Fruit fly (Drosophila melanogaster) whole organism, prepupa: ENCODE measurements around the gene CG16978.

ENCODE experiments used
- Blimp-1 ChIP-seq: fragments of 200-800 bp; sonication (Bioruptor generic); optimal IDR thresholded peaks from 3 replicates; lab custom pipeline; 2017; ENCODE audit warnings: missing biosample characterization, missing genetic modification characterization, mild to moderate bottlenecking, moderate library complexity, missing genetic modification reagents
- CG10669 ChIP-seq: fragments of 200-800 bp; sonication (Bioruptor generic); optimal IDR thresholded peaks from 3 replicates; lab custom pipeline; 2018; ENCODE audit warnings: missing biosample characterization, mild to moderate bottlenecking, missing genetic modification characterization, moderate library complexity
- CG11294 ChIP-seq: fragments of 200-800 bp; sonication (Bioruptor generic); IDR thresholded peaks from 2 replicates; pipeline ENCODE4 v1.3.6; 2022; ENCODE audit warnings: missing biosample characterization, missing genetic modification characterization
- CG11762 ChIP-seq: fragments of 200-800 bp; sonication (Bioruptor generic); optimal IDR thresholded peaks from 3 replicates; lab custom pipeline; 2016; ENCODE audit warnings: missing biosample characterization, missing genetic modification characterization; ENCODE audit not compliant: insufficient read depth
- CG11902 ChIP-seq: fragments of 200-800 bp; sonication (Bioruptor generic); optimal IDR thresholded peaks from 3 replicates; lab custom pipeline; 2016; ENCODE audit warnings: missing biosample characterization, missing genetic modification characterization
- CG1621 ChIP-seq: fragments of 200-800 bp; sonication (Bioruptor generic); optimal IDR thresholded peaks from 3 replicates; lab custom pipeline; 2018; ENCODE audit warnings: missing biosample characterization, mild to moderate bottlenecking, missing genetic modification characterization
- CG16779 ChIP-seq: fragments of 200-800 bp; sonication (Bioruptor generic); optimal IDR thresholded peaks from 3 replicates; lab custom pipeline; 2017; ENCODE audit warnings: missing biosample characterization, mild to moderate bottlenecking, missing genetic modification characterization
- CG3032 ChIP-seq: fragments of 200-800 bp; optimal IDR thresholded peaks from 2 replicates; lab custom pipeline; 2019; ENCODE audit warnings: missing biosample characterization, mild to moderate bottlenecking, missing genetic modification characterization, moderate library complexity
- CG32006 ChIP-seq: fragments of 200-800 bp; sonication (Bioruptor generic); optimal IDR thresholded peaks from 3 replicates; lab custom pipeline; 2017; ENCODE audit warnings: missing biosample characterization, mild to moderate bottlenecking, missing genetic modification characterization
- CG34406 ChIP-seq: fragments of 200-800 bp; sonication (Bioruptor generic); optimal IDR thresholded peaks from 3 replicates; lab custom pipeline; 2016; ENCODE audit warnings: missing biosample characterization, missing genetic modification characterization
- CG4318 ChIP-seq: fragments of 200-800 bp; sonication (Bioruptor generic); optimal IDR thresholded peaks from 3 replicates; lab custom pipeline; 2017; ENCODE audit warnings: missing biosample characterization, mild to moderate bottlenecking, missing genetic modification characterization
- CG6163 ChIP-seq: fragments of 200-800 bp; sonication (Bioruptor generic); IDR thresholded peaks from 3 replicates; pipeline ENCODE4 v1.3.6; 2022; ENCODE audit warnings: missing biosample characterization, missing genetic modification characterization
- CG6276 ChIP-seq: fragments of 200-800 bp; sonication (Bioruptor generic); optimal IDR thresholded peaks from 2 replicates; lab custom pipeline; 2017; ENCODE audit warnings: missing biosample characterization, mild to moderate bottlenecking, missing genetic modification characterization
- CG6792 ChIP-seq: fragments of 200-800 bp; sonication (Bioruptor generic); optimal IDR thresholded peaks from 3 replicates; lab custom pipeline; 2016; ENCODE audit warnings: missing biosample characterization, missing genetic modification characterization
- CG6808 ChIP-seq: fragments of 200-800 bp; sonication (Bioruptor generic); optimal IDR thresholded peaks from 3 replicates; lab custom pipeline; 2017; ENCODE audit warnings: missing biosample characterization, missing genetic modification characterization, mild to moderate bottlenecking, moderate library complexity, missing genetic modification reagents
- CG6854 ChIP-seq: fragments of 200-800 bp; sonication (Bioruptor generic); optimal IDR thresholded peaks from 2 replicates; lab custom pipeline; 2017; ENCODE audit warnings: missing biosample characterization, mild to moderate bottlenecking, missing genetic modification characterization
- CG7368 ChIP-seq: fragments of 200-800 bp; sonication (Bioruptor generic); optimal IDR thresholded peaks from 3 replicates; lab custom pipeline; 2016; ENCODE audit warnings: missing biosample characterization, missing genetic modification characterization
- CG9139 ChIP-seq: fragments of 200-800 bp; sonication (Bioruptor generic); optimal IDR thresholded peaks from 3 replicates; lab custom pipeline; 2017; ENCODE audit warnings: missing biosample characterization, mild to moderate bottlenecking, missing genetic modification characterization
- Eip75B ChIP-seq: fragments of 200-800 bp; sonication (Bioruptor generic); optimal IDR thresholded peaks from 3 replicates; lab custom pipeline; 2016; ENCODE audit warnings: missing biosample characterization, missing genetic modification characterization
- Eip93F ChIP-seq: fragments of 200-800 bp; sonication (Bioruptor generic); optimal IDR thresholded peaks from 2 replicates; lab custom pipeline; 2016; ENCODE audit warnings: missing biosample characterization, mild to moderate bottlenecking, missing genetic modification characterization
- Gug ChIP-seq: fragments of 200-800 bp; sonication (Bioruptor generic); IDR thresholded peaks from 2 replicates; pipeline ENCODE4 v1.3.6; 2022; ENCODE audit warnings: missing biosample characterization, missing genetic modification characterization
- Hr38 ChIP-seq: sonication (Bioruptor generic); optimal IDR thresholded peaks from 2 replicates; lab custom pipeline; 2016; ENCODE audit warnings: missing biosample characterization, missing genetic modification characterization
- Hr39 ChIP-seq: fragments of 200-800 bp; sonication (Bioruptor generic); optimal IDR thresholded peaks from 2 replicates; lab custom pipeline; 2016; ENCODE audit warnings: missing biosample characterization, missing genetic modification characterization
- Lpt ChIP-seq: fragments of 200-800 bp; sonication (Bioruptor generic); optimal IDR thresholded peaks from 3 replicates; lab custom pipeline; 2016; ENCODE audit warnings: missing biosample characterization, missing genetic modification characterization
- OdsH ChIP-seq: fragments of 200-800 bp; sonication (Bioruptor generic); optimal IDR thresholded peaks from 3 replicates; lab custom pipeline; 2016; ENCODE audit warnings: missing biosample characterization, missing genetic modification characterization
- Smox ChIP-seq: fragments of 200-800 bp; sonication (Bioruptor generic); optimal IDR thresholded peaks from 3 replicates; lab custom pipeline; 2016; ENCODE audit warnings: missing biosample characterization, missing genetic modification characterization
- Sox102F ChIP-seq: fragments of 200-800 bp; sonication (Bioruptor generic); optimal IDR thresholded peaks from 2 replicates; lab custom pipeline; 2016; ENCODE audit warnings: missing biosample characterization, mild to moderate bottlenecking, missing genetic modification characterization
- Sox15 ChIP-seq: fragments of 200-800 bp; sonication (Bioruptor generic); optimal IDR thresholded peaks from 3 replicates; lab custom pipeline; 2016; ENCODE audit warnings: missing biosample characterization, missing genetic modification characterization
- achi ChIP-seq: fragments of 200-800 bp; sonication (Bioruptor generic); optimal IDR thresholded peaks from 3 replicates; lab custom pipeline; 2016; ENCODE audit warnings: missing biosample characterization, missing genetic modification characterization
- cyc ChIP-seq: fragments of 200-800 bp; sonication (Bioruptor generic); optimal IDR thresholded peaks from 3 replicates; lab custom pipeline; 2016; ENCODE audit warnings: missing biosample characterization, missing genetic modification characterization
- dac ChIP-seq: fragments of 200-800 bp; sonication (Bioruptor generic); optimal IDR thresholded peaks from 2 replicates; lab custom pipeline; 2017; ENCODE audit warnings: missing biosample characterization, mild to moderate bottlenecking, missing genetic modification characterization
- eg ChIP-seq: fragments of 200-800 bp; sonication (Bioruptor generic); IDR thresholded peaks from 3 replicates; pipeline ENCODE4 v1.3.6; 2022; ENCODE audit warnings: missing biosample characterization, missing genetic modification characterization
- fd59A ChIP-seq: fragments of 200-800 bp; sonication (Bioruptor generic); optimal IDR thresholded peaks from 2 replicates; lab custom pipeline; 2017; ENCODE audit warnings: missing biosample characterization, mild to moderate bottlenecking, missing genetic modification characterization, missing genetic modification reagents
- fd85E ChIP-seq: fragments of 200-800 bp; sonication (Bioruptor generic); optimal IDR thresholded peaks from 3 replicates; lab custom pipeline; 2016; ENCODE audit warnings: missing biosample characterization, missing genetic modification characterization
- fkh ChIP-seq: fragments of 200-800 bp; sonication (Bioruptor generic); optimal IDR thresholded peaks from 3 replicates; lab custom pipeline; 2017; ENCODE audit warnings: missing biosample characterization, mild to moderate bottlenecking, missing genetic modification characterization, moderate library complexity
- lz ChIP-seq: fragments of 200-800 bp; sonication (Bioruptor generic); optimal IDR thresholded peaks from 3 replicates; lab custom pipeline; 2016; ENCODE audit warnings: missing biosample characterization, missing genetic modification characterization
- pdm3 ChIP-seq: fragments of 200-800 bp; sonication (Bioruptor generic); optimal IDR thresholded peaks from 3 replicates; lab custom pipeline; 2016; ENCODE audit warnings: missing biosample characterization, missing genetic modification characterization
- salr ChIP-seq, 2 experiments: fragments of 200-800 bp; sonication (Bioruptor generic); optimal IDR thresholded peaks; 3 replicates each; lab custom pipeline; 2016 to 2018; ENCODE audit warnings: missing biosample characterization in 2 of 2, missing genetic modification characterization in 2 of 2, mild to moderate bottlenecking in 1 of 2
- svp ChIP-seq: fragments of 200-800 bp; sonication (Bioruptor generic); peaks from one replicate; lab custom pipeline; 2016; ENCODE audit warnings: missing biosample characterization, missing genetic modification characterization

Gene CG16978

DNA sequence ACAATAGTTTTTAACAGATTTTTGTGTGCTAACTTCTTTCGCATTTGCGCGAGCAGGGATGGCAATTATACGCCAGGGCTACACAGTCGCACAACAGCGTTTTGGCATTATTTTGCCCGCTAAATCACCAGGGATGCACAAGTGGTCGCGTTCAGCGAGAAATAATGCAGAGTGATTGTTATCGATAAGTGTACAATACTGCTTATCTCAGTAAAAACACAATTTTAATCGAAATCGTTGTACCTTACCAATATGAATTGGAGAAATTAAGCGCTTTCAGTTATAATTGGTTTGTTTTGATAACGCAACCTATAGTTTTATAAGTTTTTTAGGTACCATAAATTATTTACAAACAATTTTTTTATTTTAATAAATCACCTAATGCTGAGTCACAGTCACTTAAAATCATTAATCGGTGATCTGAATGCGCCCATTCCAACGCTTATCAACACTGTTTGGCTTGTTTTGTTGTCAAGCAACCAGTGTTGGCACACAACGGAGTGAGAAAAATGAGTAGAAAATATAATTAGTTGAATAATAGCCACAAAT is 33.4 kb upstream of the CG16978 start, which contains the start of the genes Sfmbt and CG5439 (continued):
- no peak for TF ChIP-seq svp (GFP tag; lab: Kevin White, UChicago)
- TF ChIP-seq CG6792 (GFP tag; lab: Kevin White, UChicago): peak; percentile 71
- TF ChIP-seq CG6808: no peak
- TF ChIP-seq dac (GFP tag; lab: Kevin White, UChicago): peak; percentile 1
- no peak for TF ChIP-seq CG4318 (GFP tag; lab: Kevin White, UChicago)
- TF ChIP-seq CG3032: peak; percentile 79
- no peak for TF ChIP-seq CG10669 (GFP tag; lab: Kevin White, UChicago)
- TF ChIP-seq Eip75B (GFP tag; lab: Kevin White, UChicago): no peak
- TF ChIP-seq Hr38 (GFP tag; lab: Kevin White, UChicago): no peak
- TF ChIP-seq Gug (GFP tag; lab: Robert Waterston, UW): peak; percentile 70; the same call in 1 of the 2 replicates
- TF ChIP-seq CG6276 (GFP tag; lab: Kevin White, UChicago): no peak
- TF ChIP-seq Blimp-1 (GFP tag; lab: Kevin White, UChicago): no peak
- TF ChIP-seq CG9139: no peak
- TF ChIP-seq Smox (GFP tag; lab: Kevin White, UChicago): no peak
- no peak for TF ChIP-seq pdm3 (GFP tag; lab: Kevin White, UChicago)
- no peak; the same call in 2 of the 3 replicates for TF ChIP-seq eg (GFP tag; lab: Robert Waterston, UW)
- no peak for TF ChIP-seq fd85E (GFP tag; lab: Kevin White, UChicago)
- no peak for TF ChIP-seq achi (GFP tag; lab: Kevin White, UChicago)
- peak; percentile 85 for TF ChIP-seq lz
- TF ChIP-seq cyc (GFP tag; lab: Kevin White, UChicago): peak; percentile 85
- no peak for TF ChIP-seq CG1621 (tag; lab: Kevin White, UChicago)
- peak; percentile 69 for TF ChIP-seq CG11902 (GFP tag; lab: Kevin White, UChicago)
- peak in 1 of 2 experiments; percentile 39 for TF ChIP-seq salr (GFP tag; optimal IDR thresholded peaks at IDR 0.05; lab: Kevin White, UChicago)
- no peak for TF ChIP-seq CG11762 (GFP tag; lab: Kevin White, UChicago)
- peak; percentile 47 for TF ChIP-seq fd59A (GFP tag; lab: Kevin White, UChicago)
- TF ChIP-seq CG32006 (GFP tag; lab: Kevin White, UChicago): no peak
- TF ChIP-seq Eip93F: peak; percentile 10
- peak; percentile 75 for TF ChIP-seq Sox15 (GFP tag; lab: Kevin White, UChicago)
- no peak for TF ChIP-seq Lpt
- TF ChIP-seq Hr39 (GFP tag; lab: Kevin White, UChicago): peak; percentile 81
- peak; percentile 69 for TF ChIP-seq CG34406 (GFP tag; lab: Kevin White, UChicago)
- no peak for TF ChIP-seq Sox102F (GFP tag; lab: Kevin White, UChicago)
- no peak for TF ChIP-seq CG6163 (GFP tag; lab: Robert Waterston, UW)
- TF ChIP-seq CG16779 (tag; lab: Kevin White, UChicago): no peak
- TF ChIP-seq OdsH: no peak
- TF ChIP-seq CG11294: no peak; the same call in 1 of the 2 replicates
- TF ChIP-seq CG7368 (GFP tag; lab: Kevin White, UChicago): no peak
- TF ChIP-seq, all 60 proteins: peak for 22

- no peak for TF ChIP-seq cyc (GFP tag; lab: Kevin White, UChicago)
- no peak for TF ChIP-seq achi (GFP tag; lab: Kevin White, UChicago)
- TF ChIP-seq OdsH: no peak
- TF ChIP-seq CG6854 (GFP tag; lab: Kevin White, UChicago): no peak
- no peak for TF ChIP-seq CG1621 (tag; lab: Kevin White, UChicago)
- TF ChIP-seq fd59A (GFP tag; lab: Kevin White, UChicago): no peak
- TF ChIP-seq Smox (GFP tag; lab: Kevin White, UChicago): no peak
- TF ChIP-seq CG3032: no peak
- TF ChIP-seq fkh: no peak
- no peak for TF ChIP-seq Hr39 (GFP tag; lab: Kevin White, UChicago)
Observed at dm6 chr2L:13176123-13176522, 32.7 kb upstream of the CG16978 start, which contains the start of gene CG43925. Gene CG43925, plus strand, starts transcription at chr2L:13176423.
